Worm (Caenorhabditis elegans) whole organism, mixed stage, embryonic: ENCODE measurements around the gene W09H1.4.
A peak's percentile ranks its signal among the peaks of the same experiment; 100 is the strongest.

Source experiments
- M03D4.4 ChIP-seq: sonication (generic microtip); optimal IDR thresholded peaks from 2 replicates; lab custom pipeline; 2017; ENCODE audit warnings: mild to moderate bottlenecking, missing genetic modification characterization, missing compliant biosample characterization
- bed-3 ChIP-seq: fragments of 200-800 bp; sonication (Bioruptor generic); optimal IDR thresholded peaks from 3 replicates; lab custom pipeline; 2018; ENCODE audit warnings: mild to moderate bottlenecking, missing genetic modification characterization, moderate library complexity, missing compliant biosample characterization
- blmp-1 ChIP-seq: fragments of 150-350 bp; optimal IDR thresholded peaks from 2 replicates; lab custom pipeline; 2014; ENCODE audit warnings: missing biosample characterization, missing genetic modification characterization
- ceh-39 ChIP-seq: fragments of 150-350 bp; optimal IDR thresholded peaks from 2 replicates; lab custom pipeline; 2014; ENCODE audit warnings: missing biosample characterization, missing genetic modification characterization
- ceh-43 ChIP-seq: fragments of 200-800 bp; sonication (Bioruptor generic); optimal IDR thresholded peaks from 2 replicates; lab custom pipeline; 2018; ENCODE audit warnings: mild to moderate bottlenecking, missing genetic modification characterization, moderate library complexity, missing compliant biosample characterization
- ceh-83 ChIP-seq: fragments of 200-800 bp; sonication (Bioruptor generic); optimal IDR thresholded peaks from 2 replicates; lab custom pipeline; 2018; ENCODE audit warnings: mild to moderate bottlenecking, missing genetic modification characterization, missing compliant biosample characterization
- ces-1 ChIP-seq: fragments of 150-350 bp; optimal IDR thresholded peaks from 2 replicates; lab custom pipeline; 2014; ENCODE audit warnings: missing biosample characterization, missing genetic modification reagents, missing genetic modification characterization
- cnd-1 ChIP-seq: fragments of 200-800 bp; sonication (Bioruptor generic); optimal IDR thresholded peaks from 2 replicates; lab custom pipeline; 2018; ENCODE audit warnings: mild to moderate bottlenecking, missing genetic modification characterization, missing compliant biosample characterization
- drap-1 ChIP-seq: fragments of 200-800 bp; sonication (Bioruptor generic); optimal IDR thresholded peaks from 3 replicates; lab custom pipeline; 2018; ENCODE audit warnings: mild to moderate bottlenecking, missing genetic modification characterization, missing compliant biosample characterization
- elt-1 ChIP-seq: sonication (generic microtip); optimal IDR thresholded peaks from 2 replicates; lab custom pipeline; 2017; ENCODE audit warnings: missing genetic modification characterization, mild to moderate bottlenecking, missing compliant biosample characterization, antibody characterized with exemption, moderate library complexity, borderline replicate concordance; ENCODE audit not compliant: insufficient read depth
- flh-1 ChIP-seq: fragments of 200-800 bp; sonication (Bioruptor generic); optimal IDR thresholded peaks from 2 replicates; lab custom pipeline; 2018; ENCODE audit warnings: mild to moderate bottlenecking, missing genetic modification characterization, moderate library complexity, missing compliant biosample characterization
- ham-2 ChIP-seq: fragments of 200-800 bp; sonication (Bioruptor generic); optimal IDR thresholded peaks from 2 replicates; lab custom pipeline; 2018; ENCODE audit warnings: mild to moderate bottlenecking, missing genetic modification characterization, missing compliant biosample characterization
- hlh-1 ChIP-seq: fragments of 150-350 bp; optimal IDR thresholded peaks from 2 replicates; lab custom pipeline; 2014; ENCODE audit warnings: missing biosample characterization, missing genetic modification reagents, missing genetic modification characterization
- lin-32 ChIP-seq: fragments of 200-800 bp; sonication (Bioruptor generic); optimal IDR thresholded peaks from 2 replicates; lab custom pipeline; 2018; ENCODE audit warnings: mild to moderate bottlenecking, missing genetic modification characterization, missing compliant biosample characterization
- lsy-2 ChIP-seq: fragments of 150-350 bp; optimal IDR thresholded peaks from 2 replicates; lab custom pipeline; 2014; ENCODE audit warnings: missing biosample characterization, missing genetic modification characterization
- mep-1 ChIP-seq: fragments of 150-350 bp; optimal IDR thresholded peaks from 2 replicates; lab custom pipeline; 2017; ENCODE audit warnings: missing biosample characterization, missing genetic modification reagents, missing genetic modification characterization, inconsistent platforms
- mls-2 ChIP-seq: sonication (generic microtip); optimal IDR thresholded peaks from 2 replicates; lab custom pipeline; 2016; ENCODE audit warnings: mild to moderate bottlenecking, missing genetic modification characterization, moderate library complexity, missing compliant biosample characterization
- nhr-12 ChIP-seq: fragments of 150-350 bp; optimal IDR thresholded peaks from 2 replicates; lab custom pipeline; 2014; ENCODE audit warnings: missing biosample characterization, missing genetic modification characterization
- nhr-2 ChIP-seq: fragments of 150-350 bp; optimal IDR thresholded peaks from 2 replicates; lab custom pipeline; 2014; ENCODE audit warnings: missing biosample characterization, missing genetic modification characterization
- nhr-28 ChIP-seq: fragments of 150-350 bp; optimal IDR thresholded peaks from 2 replicates; lab custom pipeline; 2014; ENCODE audit warnings: missing biosample characterization, missing genetic modification characterization
- nhr-76 ChIP-seq: sonication (generic microtip); optimal IDR thresholded peaks from 2 replicates; lab custom pipeline; 2017; ENCODE audit warnings: missing biosample characterization, missing genetic modification characterization
- pha-4 ChIP-seq: fragments of 150-350 bp; optimal IDR thresholded peaks from 2 replicates; lab custom pipeline; 2018; ENCODE audit warnings: missing biosample characterization, missing genetic modification reagents, missing genetic modification characterization
- sem-2 ChIP-seq: fragments of 200-800 bp; sonication (Bioruptor generic); optimal IDR thresholded peaks from 2 replicates; lab custom pipeline; 2018; ENCODE audit warnings: mild to moderate bottlenecking, missing genetic modification characterization, missing compliant biosample characterization
- snpc-4 ChIP-seq: fragments of 150-350 bp; optimal IDR thresholded peaks from 2 replicates; lab custom pipeline; 2014; ENCODE audit warnings: missing biosample characterization, missing genetic modification characterization
- sptf-1 ChIP-seq: sonication (generic microtip); optimal IDR thresholded peaks from 2 replicates; lab custom pipeline; 2017; ENCODE audit warnings: mild to moderate bottlenecking, missing genetic modification characterization, moderate library complexity, missing compliant biosample characterization
- unc-120 ChIP-seq: sonication (generic microtip); optimal IDR thresholded peaks from 2 replicates; lab custom pipeline; 2017; ENCODE audit warnings: missing genetic modification characterization, missing compliant biosample characterization; ENCODE audit not compliant: poor library complexity, severe bottlenecking
- unc-62 ChIP-seq: fragments of 150-350 bp; optimal IDR thresholded peaks from 2 replicates; lab custom pipeline; 2014; ENCODE audit warnings: missing biosample characterization, missing genetic modification reagents, missing genetic modification characterization
- zip-8 ChIP-seq: fragments of 150-350 bp; optimal IDR thresholded peaks from 2 replicates; lab custom pipeline; 2014; ENCODE audit warnings: missing biosample characterization, missing genetic modification characterization
- ztf-11 ChIP-seq: fragments of 150-350 bp; optimal IDR thresholded peaks from 2 replicates; lab custom pipeline; 2014; ENCODE audit warnings: missing biosample characterization, missing genetic modification characterization

W09H1.4 gene

ce11 chrII:13165683-13166259 lies 17.6 kb upstream of the W09H1.4 start, which contains the start of gene moe-3:
Gene moe-3 (minus strand): TSS chrII:13165733.
- TF ChIP-seq ceh-43 (GFP tag; lab: Kevin White, UChicago) (no peak), nhr-28 (tag; lab: Kevin White, UChicago) (no peak), ham-2 (GFP tag; lab: Kevin White, UChicago) (no peak), snpc-4 (tag; lab: Kevin White, UChicago) (no peak), unc-62 (GFP tag; lab: Kevin White, UChicago) (no peak), sptf-1 (tag; lab: Kevin White, UChicago) (no peak), nhr-76 (tag; lab: Kevin White, UChicago) (no peak), elt-1 (tag; lab: Kevin White, UChicago) (no peak), pha-4 (tag; lab: Kevin White, UChicago) (no peak), M03D4.4 (no peak), nhr-12 (tag; lab: Kevin White, UChicago) (no peak)

ce11 chrII:13167493-13167892 lies 15.8 kb upstream of the W09H1.4 start:
- TF ChIP-seq snpc-4 (tag; lab: Kevin White, UChicago) (no peak), blmp-1 (tag; lab: Kevin White, UChicago) (peak; percentile 79), zip-8 (tag; lab: Kevin White, UChicago) (peak; percentile 32), ceh-39 (tag; lab: Kevin White, UChicago) (no peak), cnd-1 (tag; lab: Kevin White, UChicago) (no peak)

- TF ChIP-seq drap-1 (GFP tag; lab: Kevin White, UChicago) (no peak), unc-120 (tag; lab: Kevin White, UChicago) (no peak), nhr-12 (tag; lab: Kevin White, UChicago) (no peak), ham-2 (GFP tag; lab: Kevin White, UChicago) (no peak), zip-8 (tag; lab: Kevin White, UChicago) (no peak), bed-3 (GFP tag; lab: Kevin White, UChicago) (no peak), hlh-1 (no peak), M03D4.4 (no peak), mep-1 (tag; lab: Kevin White, UChicago) (no peak), lin-32 (no peak)
Observed at ce11 chrII:13170696-13171095, 12.6 kb upstream of the W09H1.4 start.

- TF ChIP-seq pha-4 (tag; lab: Kevin White, UChicago) (no peak), ham-2 (GFP tag; lab: Kevin White, UChicago) (no peak), elt-1 (tag; lab: Kevin White, UChicago) (no peak), bed-3 (GFP tag; lab: Kevin White, UChicago) (no peak), nhr-76 (tag; lab: Kevin White, UChicago) (no peak), drap-1 (GFP tag; lab: Kevin White, UChicago) (no peak), mep-1 (tag; lab: Kevin White, UChicago) (no peak), hlh-1 (no peak)
Observed at ce11 chrII:13174435-13174834, 8.9 kb upstream of the W09H1.4 start.

ce11 chrII:13181465-13181864 lies 1.9 kb upstream of the W09H1.4 start, which contains the start of gene W09H1.1:
Gene W09H1.1 (minus strand): TSS chrII:13181565.
- no peak for TF ChIP-seq sem-2 (GFP tag; lab: Kevin White, UChicago)
- no peak for TF ChIP-seq nhr-12 (tag; lab: Kevin White, UChicago)
- no peak for TF ChIP-seq mls-2 (tag; lab: Kevin White, UChicago)
- TF ChIP-seq pha-4 (tag; lab: Kevin White, UChicago) = no peak
- TF ChIP-seq blmp-1 (tag; lab: Kevin White, UChicago) = no peak
- no peak for TF ChIP-seq elt-1 (tag; lab: Kevin White, UChicago)
- TF ChIP-seq nhr-28 (tag; lab: Kevin White, UChicago) = no peak
- no peak for TF ChIP-seq ces-1 (GFP tag; lab: Kevin White, UChicago)
- no peak for TF ChIP-seq M03D4.4
- no peak for TF ChIP-seq lsy-2 (tag; lab: Kevin White, UChicago)

- TF ChIP-seq ham-2 (GFP tag; lab: Kevin White, UChicago) (no peak), ztf-11 (no peak), ceh-83 (GFP tag; lab: Kevin White, UChicago) (no peak), flh-1 (GFP tag; lab: Kevin White, UChicago) (no peak), nhr-2 (tag; lab: Kevin White, UChicago) (no peak)
Observed at ce11 chrII:13184129-13184528, 801 bp downstream of the W09H1.4 start, which contains the start of gene W09H1.3. Gene W09H1.3 (plus strand): TSS chrII:13184429.
